Worm (Caenorhabditis elegans) whole organism, L4/young adult: ENCODE measurements around the gene W06H8.6.

Experiments
- W03F9.2 ChIP-seq: fragments of 150-350 bp; optimal IDR thresholded peaks from 2 replicates; lab custom pipeline; 2014; ENCODE audit warnings: missing biosample characterization, missing genetic modification characterization
- him-1 ChIP-seq: sonication (generic microtip); optimal IDR thresholded peaks from 2 replicates; lab custom pipeline; 2016; ENCODE audit warnings: missing genotype, missing genetic modification reagents, missing genetic modification characterization, missing compliant biosample characterization

DNA sequence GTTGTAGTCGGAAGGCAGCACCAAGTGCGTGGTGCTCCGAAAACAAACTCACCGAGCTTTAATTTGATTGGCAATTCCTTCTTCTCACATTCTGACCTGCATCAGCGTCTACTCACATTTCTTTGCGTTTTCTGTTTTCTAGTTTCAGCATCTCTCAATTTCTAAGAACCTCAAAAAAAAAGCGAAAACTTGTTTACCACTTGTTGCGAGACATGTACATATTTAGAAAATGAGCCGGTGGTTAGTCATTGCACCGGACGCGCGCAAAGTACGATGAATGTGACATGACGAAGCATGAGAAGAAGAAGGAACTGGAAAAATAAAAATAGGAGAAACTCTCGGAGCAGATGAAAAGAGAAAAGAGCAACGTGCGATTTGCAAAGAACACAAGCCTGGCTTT lies 17.8 kb upstream of the W06H8.6 start:
- TF ChIP-seq W03F9.2 (tag; lab: Kevin White, UChicago) = no peak
- TF ChIP-seq him-1 (tag; lab: Kevin White, UChicago) = peak; percentile 28
